Worm (Caenorhabditis elegans): ENCODE results near the gene F44A2.5.

Gene F44A2.5

DNA sequence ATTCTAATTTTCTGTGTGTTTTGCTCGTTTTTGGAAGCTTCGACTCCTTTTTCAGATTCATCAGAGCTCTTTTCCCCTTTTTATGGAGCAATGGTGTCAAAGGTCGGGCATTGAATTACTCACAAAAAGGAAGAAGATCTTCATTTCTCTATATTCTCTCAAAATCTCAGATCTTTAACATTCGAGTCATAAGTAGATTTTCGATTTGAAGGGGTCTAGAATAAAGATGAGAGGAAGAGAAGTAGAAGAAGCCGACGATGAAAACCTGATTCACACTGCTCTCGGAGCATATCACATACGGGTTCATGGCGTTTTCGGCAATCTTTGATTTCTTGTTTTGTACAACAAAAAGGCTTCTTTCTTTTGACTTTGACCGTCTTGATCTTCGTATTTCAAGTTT, 14.9 kb downstream of the F44A2.5 start:
- peak; percentile 65 for TF ChIP-seq fkh-10 (GFP tag; optimal IDR thresholded peaks at IDR 0.05)
- no peak for TF ChIP-seq snpc-4 (tag; optimal IDR thresholded peaks at IDR 0.05)

ce11 chrV:9314408-9314807, 17.0 kb downstream of the F44A2.5 start:
- no peak for TF ChIP-seq Y105C5A.15 (GFP tag; IDR thresholded peaks at IDR 0.05)
- TF ChIP-seq unc-62 (GFP tag; optimal IDR thresholded peaks at IDR 0.05 in 1 of 2), result peak in 1 of 2 experiments; percentile 96
- TF ChIP-seq unc-62 (tag; optimal IDR thresholded peaks at IDR 0.05), result no peak

DNA sequence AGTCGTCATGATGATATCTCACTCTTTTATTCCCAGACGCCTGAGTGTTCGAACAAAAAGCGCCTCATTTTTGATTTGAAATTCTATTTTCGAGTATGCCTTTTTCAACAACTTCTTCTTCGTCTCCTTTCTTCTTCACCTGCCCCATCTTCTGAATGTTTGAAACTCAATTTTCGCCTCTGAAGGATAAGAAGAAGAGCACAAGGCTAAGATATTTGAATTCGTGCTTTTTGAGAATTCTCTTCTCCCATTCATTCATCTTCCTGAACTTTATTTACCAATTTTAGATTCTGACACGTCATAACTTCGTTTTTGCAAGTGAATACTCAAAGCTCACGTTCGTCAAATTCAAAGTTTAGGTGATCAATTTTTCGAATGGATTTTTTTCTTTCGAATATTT, 19.5 kb downstream of the F44A2.5 start:
- TF ChIP-seq fkh-10 (GFP tag; optimal IDR thresholded peaks at IDR 0.05) (peak; percentile 65), tag-97 (GFP tag; IDR thresholded peaks at IDR 0.05) (no peak), hlh-30 (tag; optimal IDR thresholded peaks at IDR 0.05; ENCODE audit: insufficient read depth) (no peak), nhr-237 (tag; optimal IDR thresholded peaks at IDR 0.05) (no peak), ama-1 (optimal IDR thresholded peaks at IDR 0.05) (no peak), unc-62 (GFP tag; optimal IDR thresholded peaks at IDR 0.05 in 1 of 2) (no peak), unc-62 (tag; optimal IDR thresholded peaks at IDR 0.05) (no peak), lir-3 (tag; optimal IDR thresholded peaks at IDR 0.05) (no peak), rbr-2 (tag; optimal IDR thresholded peaks at IDR 0.05) (no peak), ctbp-1 (GFP tag; IDR thresholded peaks at IDR 0.05) (0 out of 2 replicates have a peak, but pooled peaks have one; percentile 41), nhr-25 (tag; optimal IDR thresholded peaks at IDR 0.05; ENCODE audit: borderline replicate concordance, insufficient read depth) (no peak), aly-2 (tag; optimal IDR thresholded peaks at IDR 0.05) (no peak)

- TF ChIP-seq Y105C5A.15 (GFP tag; IDR thresholded peaks at IDR 0.05) (peak; percentile 98), vab-7 (GFP tag; IDR thresholded peaks at IDR 0.05) (peak; percentile 95), nhr-48 (tag; optimal IDR thresholded peaks at IDR 0.05) (peak; percentile 55), unc-62 (GFP tag; optimal IDR thresholded peaks at IDR 0.05 in 1 of 2) (peak in 1 of 2 experiments; percentile 84), unc-62 (tag; optimal IDR thresholded peaks at IDR 0.05) (no peak), nhr-111 (GFP tag; optimal IDR thresholded peaks at IDR 0.05) (peak; percentile 85), F26F4.8 (GFP tag; conservative IDR thresholded peaks at IDR 0.05) (peak; percentile 98), zfp-2 (tag; optimal IDR thresholded peaks at IDR 0.05) (peak; percentile 30), lin-39 (tag; optimal IDR thresholded peaks at IDR 0.05) (no peak), lsy-2 (tag; optimal IDR thresholded peaks at IDR 0.05) (peak in 1 of 2 experiments; percentile 48), pqm-1 (tag; optimal IDR thresholded peaks at IDR 0.05) (no peak), ceh-62 (tag; optimal IDR thresholded peaks at IDR 0.05) (no peak), lir-3 (tag; optimal IDR thresholded peaks at IDR 0.05) (peak; percentile 69), gei-8 (GFP tag; optimal IDR thresholded peaks at IDR 0.05) (peak; percentile 89), dve-1 (tag; optimal IDR thresholded peaks at IDR 0.05; ENCODE audit: insufficient read depth) (no peak), F44E2.7 (GFP tag; IDR thresholded peaks at IDR 0.05) (peak; percentile 96), spr-1 (tag; optimal IDR thresholded peaks at IDR 0.05) (peak; percentile 74), jun-1 (tag; optimal IDR thresholded peaks at IDR 0.05) (no peak), mes-2 (tag; optimal IDR thresholded peaks at IDR 0.05; ENCODE audit: poor library complexity, severe bottlenecking) (no peak), ztf-7 (tag; optimal IDR thresholded peaks at IDR 0.05) (peak; percentile 29), R02D3.7 (tag; optimal IDR thresholded peaks at IDR 0.05) (no peak), mdl-1 (tag; optimal IDR thresholded peaks at IDR 0.05) (no peak), T20F7.1 (GFP tag; optimal IDR thresholded peaks at IDR 0.05) (peak; percentile 69), aha-1 (tag) (peak; percentile 97), nhr-76 (tag; optimal IDR thresholded peaks at IDR 0.05) (no peak), nhr-237 (tag; optimal IDR thresholded peaks at IDR 0.05) (no peak), hlh-11 (tag; optimal IDR thresholded peaks at IDR 0.05) (no peak), egl-43 (GFP tag; IDR thresholded peaks at IDR 0.05) (no peak), Y75B8A.6 (GFP tag; IDR thresholded peaks at IDR 0.05) (peak; percentile 74; the same call in 1 of the 2 replicates), ama-1 (optimal IDR thresholded peaks at IDR 0.05) (no peak), snpc-4 (tag; optimal IDR thresholded peaks at IDR 0.05) (no peak), ceh-32 (tag; optimal IDR thresholded peaks at IDR 0.05; ENCODE audit: poor library complexity) (no peak), ZK546.5 (tag; optimal IDR thresholded peaks at IDR 0.05) (no peak), F37D6.2 (tag; optimal IDR thresholded peaks at IDR 0.05) (peak; percentile 43), Y48G9A.11 (GFP tag; IDR thresholded peaks at IDR 0.05) (peak; percentile 86), daf-19 (GFP tag; conservative IDR thresholded peaks at IDR 0.05) (peak; percentile 96), ceh-82 (tag; optimal IDR thresholded peaks at IDR 0.05) (no peak), ZK337.2 (GFP tag; IDR thresholded peaks at IDR 0.05) (peak; percentile 82), fkh-10 (GFP tag; optimal IDR thresholded peaks at IDR 0.05) (no peak)
Observed at ce11 chrV:9318046-9318445, 20.6 kb downstream of the F44A2.5 start, which contains the start of gene kvs-3. Gene kvs-3 (plus strand): TSS chrV:9318311.

All from whole organism, L4 larva.